Worm (Caenorhabditis elegans): ENCODE data around the gene C25E10.7.

The C25E10.7 gene

ce11 chrV:9085845-9086244 is 34.8 kb upstream of the C25E10.7 start (continued):
- TF ChIP-seq snpc-1.2 (GFP tag; IDR thresholded peaks at IDR 0.05) = no peak
- TF ChIP-seq ZK337.2 (GFP tag; IDR thresholded peaks at IDR 0.05) = no peak
- TF ChIP-seq snpc-4 (tag; optimal IDR thresholded peaks at IDR 0.05) = no peak
- TF ChIP-seq mdl-1 (tag; optimal IDR thresholded peaks at IDR 0.05) = peak; percentile 66 to 71
- peak; percentile 88 for TF ChIP-seq nhr-48 (tag; optimal IDR thresholded peaks at IDR 0.05)
- TF ChIP-seq fos-1 (tag; optimal IDR thresholded peaks at IDR 0.05) = no peak
- TF ChIP-seq egl-27 (tag; optimal IDR thresholded peaks at IDR 0.05) = no peak
- TF ChIP-seq mxl-3 (GFP tag; optimal IDR thresholded peaks at IDR 0.05) = no peak
- TF ChIP-seq mxl-2 (GFP tag; conservative IDR thresholded peaks at IDR 0.05) = no peak
- no peak for TF ChIP-seq T20F7.1 (GFP tag; optimal IDR thresholded peaks at IDR 0.05)
- TF ChIP-seq spr-1 (tag; optimal IDR thresholded peaks at IDR 0.05) = no peak
- no peak for TF ChIP-seq madf-5 (GFP tag; IDR thresholded peaks at IDR 0.05)
- TF ChIP-seq T26A8.4 (GFP tag; IDR thresholded peaks at IDR 0.05) = no peak
- TF ChIP-seq attf-4 (tag; optimal IDR thresholded peaks at IDR 0.05) = no peak
- TF ChIP-seq nhr-41 (GFP tag; IDR thresholded peaks at IDR 0.05) = no peak
- TF ChIP-seq ztf-11 (tag; optimal IDR thresholded peaks at IDR 0.05) = no peak
- TF ChIP-seq daf-19 (GFP tag; conservative IDR thresholded peaks at IDR 0.05) = no peak
- no peak for TF ChIP-seq lir-3 (tag; optimal IDR thresholded peaks at IDR 0.05)
- no peak for TF ChIP-seq zip-11 (GFP tag; IDR thresholded peaks at IDR 0.05)
- no peak for TF ChIP-seq pha-4 (GFP tag; IDR thresholded peaks at IDR 0.05)
- TF ChIP-seq pha-4 (tag; optimal IDR thresholded peaks at IDR 0.05) = no peak
- TF ChIP-seq tag-97 (GFP tag; IDR thresholded peaks at IDR 0.05) = no peak
- no peak for TF ChIP-seq dmd-8 (GFP tag; IDR thresholded peaks at IDR 0.05)
- TF ChIP-seq R02D3.7 (tag; optimal IDR thresholded peaks at IDR 0.05) = no peak
- no peak for TF ChIP-seq mep-1 (tag; optimal IDR thresholded peaks at IDR 0.05)
- TF ChIP-seq D1046.2 (GFP tag; IDR thresholded peaks at IDR 0.05) = no peak
- no peak for TF ChIP-seq zfp-2 (tag; optimal IDR thresholded peaks at IDR 0.05)
- no peak for TF ChIP-seq zfp-3 (GFP tag; conservative IDR thresholded peaks at IDR 0.05)
- TF ChIP-seq unc-39 (tag; optimal IDR thresholded peaks at IDR 0.05) = no peak
- TF ChIP-seq ceh-28 (tag; optimal IDR thresholded peaks at IDR 0.05) = no peak
- TF ChIP-seq saeg-2 (GFP tag; IDR thresholded peaks at IDR 0.05) = no peak
- TF ChIP-seq jun-1 (tag; optimal IDR thresholded peaks at IDR 0.05) = no peak
- no peak for TF ChIP-seq unc-130 (GFP tag; optimal IDR thresholded peaks at IDR 0.05)
- TF ChIP-seq fkh-10 (GFP tag; optimal IDR thresholded peaks at IDR 0.05) = no peak
- no peak for TF ChIP-seq F49E8.2 (tag; optimal IDR thresholded peaks at IDR 0.05; ENCODE audit: borderline replicate concordance)
- no peak for TF ChIP-seq F10B5.3 (tag; optimal IDR thresholded peaks at IDR 0.05)
- no peak for TF ChIP-seq nhr-25 (tag; optimal IDR thresholded peaks at IDR 0.05; ENCODE audit: borderline replicate concordance, insufficient read depth)
- TF ChIP-seq spr-3 (GFP tag; optimal IDR thresholded peaks at IDR 0.05) = no peak
- no peak for TF ChIP-seq sdz-12 (GFP tag; optimal IDR thresholded peaks at IDR 0.05)
- TF ChIP-seq lin-1 (GFP tag; IDR thresholded peaks at IDR 0.05) = no peak
- TF ChIP-seq ceh-32 (tag; optimal IDR thresholded peaks at IDR 0.05; ENCODE audit: poor library complexity) = no peak
- no peak for TF ChIP-seq hif-1 (tag; optimal IDR thresholded peaks at IDR 0.05)
- TF ChIP-seq nhr-111 (GFP tag; optimal IDR thresholded peaks at IDR 0.05) = no peak
- 0 out of 2 replicates have a peak, but pooled peaks have one; percentile 19 for TF ChIP-seq hmg-1.1 (GFP tag; IDR thresholded peaks at IDR 0.05)
- TF ChIP-seq ctbp-1 (GFP tag; IDR thresholded peaks at IDR 0.05) = no peak
- no peak for TF ChIP-seq lin-39 (tag; optimal IDR thresholded peaks at IDR 0.05)
- TF ChIP-seq daf-8 (GFP tag; IDR thresholded peaks at IDR 0.05) = no peak
- TF ChIP-seq duxl-1 (tag; optimal IDR thresholded peaks at IDR 0.05; ENCODE audit: poor library complexity) = no peak
- TF ChIP-seq lin-13 (GFP tag; optimal IDR thresholded peaks at IDR 0.05) = no peak
- peak; percentile 62 for TF ChIP-seq hlh-30 (tag; optimal IDR thresholded peaks at IDR 0.05; ENCODE audit: insufficient read depth)
- peak; percentile 26 for TF ChIP-seq aha-1 (tag)
- TF ChIP-seq rbr-2 (tag; optimal IDR thresholded peaks at IDR 0.05) = no peak

Data from whole organism, L4 larva.